Fruit fly (Drosophila melanogaster): ENCODE results near the gene Akap200.

Akap200 gene

dm6 chr2L:8461782-8462453 is 46.4 kb downstream of the Akap200 start (continued):
- TF ChIP-seq CG9609 (GFP tag; optimal IDR thresholded peaks at IDR 0.05) (peak; percentile 31), grau (tag; optimal IDR thresholded peaks at IDR 0.05) (peak; percentile 46), Dad (GFP tag; optimal IDR thresholded peaks at IDR 0.05) (no peak), rib (GFP tag; IDR thresholded peaks at IDR 0.05) (no peak), HLH54F (GFP tag; optimal IDR thresholded peaks at IDR 0.05) (no peak), sob (GFP tag; IDR thresholded peaks at IDR 0.05) (no peak), CG7839 (tag; optimal IDR thresholded peaks at IDR 0.05) (peak; percentile 47), Spps (tag; optimal IDR thresholded peaks at IDR 0.05) (no peak), CG32532 (GFP tag; IDR thresholded peaks at IDR 0.05) (no peak), Med (GFP tag) (peak; percentile 81), CG10321 (GFP tag; IDR thresholded peaks at IDR 0.05) (no peak), fru (optimal IDR thresholded peaks at IDR 0.05) (no peak), CG6175 (GFP tag; IDR thresholded peaks at IDR 0.05) (0 out of 3 replicates have a peak, but pooled peaks have one; percentile 34), CG34422 (GFP tag; IDR thresholded peaks at IDR 0.05) (no peak), CG4820 (GFP tag; optimal IDR thresholded peaks at IDR 0.05) (no peak), CG12769 (tag; optimal IDR thresholded peaks at IDR 0.05) (no peak), CkIIα-i1 (GFP tag; IDR thresholded peaks at IDR 0.05) (no peak), toy (GFP tag; IDR thresholded peaks at IDR 0.05) (no peak), tx (GFP tag; optimal IDR thresholded peaks at IDR 0.05) (no peak), oc (tag; optimal IDR thresholded peaks at IDR 0.05) (no peak), slbo (GFP tag; IDR thresholded peaks at IDR 0.05) (no peak), row (GFP tag; IDR thresholded peaks at IDR 0.05) (peak; percentile 62), Stat92E (GFP tag; optimal IDR thresholded peaks at IDR 0.05) (no peak), kah (GFP tag; optimal IDR thresholded peaks at IDR 0.05) (no peak), Eip74EF (GFP tag; optimal IDR thresholded peaks at IDR 0.05) (no peak), luna (GFP tag; optimal IDR thresholded peaks at IDR 0.05) (no peak), dmrt99B (tag; optimal IDR thresholded peaks at IDR 0.05) (peak; percentile 42), bcd (GFP tag; optimal IDR thresholded peaks at IDR 0.05) (peak; percentile 9), CG32767 (GFP tag; IDR thresholded peaks at IDR 0.05) (no peak), Poxn (GFP tag; IDR thresholded peaks at IDR 0.05) (no peak), Elba2 (GFP tag; optimal IDR thresholded peaks at IDR 0.05) (no peak), CG3281 (GFP tag; optimal IDR thresholded peaks at IDR 0.05) (peak; percentile 52), aop (GFP tag; IDR thresholded peaks at IDR 0.05) (no peak), CG16815 (GFP tag; optimal IDR thresholded peaks at IDR 0.05) (no peak), CG7745 (tag; optimal IDR thresholded peaks at IDR 0.05) (no peak), CG13296 (GFP tag; optimal IDR thresholded peaks at IDR 0.05) (no peak), bigmax (GFP tag; optimal IDR thresholded peaks at IDR 0.05) (no peak), CG8924 (tag; optimal IDR thresholded peaks at IDR 0.05) (peak; percentile 26), Antp (GFP tag; optimal IDR thresholded peaks at IDR 0.05) (no peak), CG6791 (GFP tag; IDR thresholded peaks at IDR 0.05; ENCODE audit: partially characterized antibody) (no peak), Dp (GFP tag; optimal IDR thresholded peaks at IDR 0.05) (no peak), Camta (GFP tag; optimal IDR thresholded peaks at IDR 0.05) (no peak), Sry-δ (GFP tag; optimal IDR thresholded peaks at IDR 0.05) (peak; percentile 18), knrl (GFP tag; IDR thresholded peaks at IDR 0.05; ENCODE audit: partially characterized antibody) (no peak), CG11695 (GFP tag; IDR thresholded peaks at IDR 0.05) (no peak), cas (GFP tag; IDR thresholded peaks at IDR 0.05) (no peak), CG14710 (tag; optimal IDR thresholded peaks at IDR 0.05) (peak; percentile 2), CG17328 (GFP tag; IDR thresholded peaks at IDR 0.05) (0 out of 2 replicates have a peak, but pooled peaks have one; percentile 17), CG3065 (GFP tag; optimal IDR thresholded peaks at IDR 0.05) (no peak), CG43689 (GFP tag; IDR thresholded peaks at IDR 0.05) (no peak), gce (GFP tag; IDR thresholded peaks at IDR 0.05) (no peak)

Data from whole organism, embryonic.